Worm (Caenorhabditis elegans) whole organism, L2 larva: ENCODE data around the gene R10D12.1.
A peak's percentile ranks its signal among the peaks of the same experiment; 100 is the strongest.

ENCODE experiments used
- C34F6.9 ChIP-seq: fragments of 150-350 bp; optimal IDR thresholded peaks from 2 replicates; lab custom pipeline; 2014; ENCODE audit warnings: missing biosample characterization, missing genetic modification characterization
- F13H6.1 ChIP-seq: sonication (generic microtip); optimal IDR thresholded peaks from 2 replicates; lab custom pipeline; 2016; ENCODE audit warnings: missing genetic modification characterization, missing compliant biosample characterization
- R02D3.7 ChIP-seq: fragments of 150-350 bp; optimal IDR thresholded peaks from 2 replicates; lab custom pipeline; 2014; ENCODE audit warnings: missing biosample characterization, missing genetic modification characterization
- Y55F3AM.14 ChIP-seq: fragments of 200-800 bp; sonication (Bioruptor generic); optimal IDR thresholded peaks from 2 replicates; lab custom pipeline; 2018; ENCODE audit warnings: mild to moderate bottlenecking, missing genetic modification characterization, missing compliant biosample characterization
- alr-1 ChIP-seq: fragments of 150-350 bp; optimal IDR thresholded peaks from 2 replicates; lab custom pipeline; 2014; ENCODE audit warnings: missing biosample characterization, missing genetic modification characterization
- aly-2 ChIP-seq: fragments of 150-350 bp; optimal IDR thresholded peaks from 2 replicates; lab custom pipeline; 2014; ENCODE audit warnings: missing biosample characterization, missing genetic modification characterization
- ama-1 ChIP-seq: fragments of 150-350 bp; optimal IDR thresholded peaks from 2 replicates; lab custom pipeline; 2018; ENCODE audit warnings: inconsistent platforms
- blmp-1 ChIP-seq: sonication (generic microtip); optimal IDR thresholded peaks from 2 replicates; lab custom pipeline; 2017; ENCODE audit warnings: missing genetic modification characterization, mild to moderate bottlenecking, missing compliant biosample characterization, antibody characterized with exemption, moderate library complexity; ENCODE audit not compliant: insufficient read depth
- crh-2 ChIP-seq: sonication (generic microtip); optimal IDR thresholded peaks from 2 replicates; lab custom pipeline; 2017; ENCODE audit warnings: missing biosample characterization, missing genetic modification characterization
- dmd-4 ChIP-seq: sonication (generic microtip); optimal IDR thresholded peaks from 2 replicates; lab custom pipeline; 2017; ENCODE audit warnings: missing biosample characterization, missing genetic modification characterization
- egl-27 ChIP-seq: sonication (generic microtip); optimal IDR thresholded peaks from 3 replicates; lab custom pipeline; 2017; ENCODE audit warnings: missing biosample characterization, missing genetic modification reagents, missing genetic modification characterization
- elt-1 ChIP-seq: fragments of 150-350 bp; optimal IDR thresholded peaks from 2 replicates; lab custom pipeline; 2014; ENCODE audit warnings: missing biosample characterization, missing genetic modification characterization
- fos-1 ChIP-seq: fragments of 150-350 bp; optimal IDR thresholded peaks from 2 replicates; lab custom pipeline; 2014; ENCODE audit warnings: missing biosample characterization, missing genetic modification characterization
- gmeb-1 ChIP-seq: fragments of 150-350 bp; optimal IDR thresholded peaks from 2 replicates; lab custom pipeline; 2014; ENCODE audit warnings: missing biosample characterization, missing genetic modification characterization
- lin-11 ChIP-seq: fragments of 150-350 bp; sonication (generic microtip); optimal IDR thresholded peaks from 2 replicates; lab custom pipeline; 2014; ENCODE audit warnings: missing biosample characterization, missing genetic modification characterization, inconsistent platforms, mixed read lengths
- lin-13 ChIP-seq: fragments of 150-350 bp; optimal IDR thresholded peaks from 2 replicates; lab custom pipeline; 2014; ENCODE audit warnings: missing biosample characterization, missing genetic modification reagents, missing genetic modification characterization
- lin-39 ChIP-seq: fragments of 150-350 bp; optimal IDR thresholded peaks from 2 replicates; lab custom pipeline; 2014; ENCODE audit warnings: missing biosample characterization, missing genetic modification reagents, missing genetic modification characterization
- lsy-2 ChIP-seq, 2 experiments: fragments of 150-350 bp in 1 of 2; sonication (generic microtip) in 1 of 2; optimal IDR thresholded peaks; 2 replicates each; lab custom pipeline; 2014 to 2017; ENCODE audit warnings: missing biosample characterization in 2 of 2, missing genetic modification characterization in 2 of 2
- mab-5 ChIP-seq: fragments of 150-350 bp; optimal IDR thresholded peaks from 2 replicates; lab custom pipeline; 2014; ENCODE audit warnings: missing biosample characterization, missing genetic modification characterization
- mbf-1 ChIP-seq: sonication (generic microtip); optimal IDR thresholded peaks from 2 replicates; lab custom pipeline; 2017; ENCODE audit warnings: missing biosample characterization, missing genetic modification characterization
- mdl-1 ChIP-seq, 2 experiments: fragments of 150-350 bp in 1 of 2; sonication (generic microtip) in 1 of 2; optimal IDR thresholded peaks; 2 replicates each; lab custom pipeline; 2017; ENCODE audit warnings: missing biosample characterization in 2 of 2, missing genetic modification characterization in 2 of 2
- nhr-10 ChIP-seq: sonication (generic microtip); optimal IDR thresholded peaks from 2 replicates; lab custom pipeline; 2017; ENCODE audit warnings: missing biosample characterization, missing genetic modification characterization
- nhr-12 ChIP-seq: fragments of 150-350 bp; optimal IDR thresholded peaks from 2 replicates; lab custom pipeline; 2014; ENCODE audit warnings: missing biosample characterization, missing genetic modification characterization
- nhr-129 ChIP-seq: fragments of 150-350 bp; optimal IDR thresholded peaks from 2 replicates; lab custom pipeline; 2014; ENCODE audit warnings: missing biosample characterization, missing genetic modification characterization
- nhr-21 ChIP-seq: fragments of 150-350 bp; optimal IDR thresholded peaks from 2 replicates; lab custom pipeline; 2014; ENCODE audit warnings: missing biosample characterization, missing genetic modification characterization
- nhr-23 ChIP-seq: fragments of 150-350 bp; optimal IDR thresholded peaks from 2 replicates; lab custom pipeline; 2014; ENCODE audit warnings: missing biosample characterization, missing genetic modification reagents, missing genetic modification characterization
- nhr-237 ChIP-seq: fragments of 150-350 bp; optimal IDR thresholded peaks from 2 replicates; lab custom pipeline; 2014; ENCODE audit warnings: missing biosample characterization, missing genetic modification characterization
- nhr-25 ChIP-seq: fragments of 150-350 bp; sonication (generic microtip); optimal IDR thresholded peaks from 3 replicates; lab custom pipeline; 2014; ENCODE audit warnings: missing biosample characterization, missing genetic modification characterization
- sem-4 ChIP-seq: fragments of 150-350 bp; optimal IDR thresholded peaks from 2 replicates; lab custom pipeline; 2014; ENCODE audit warnings: missing biosample characterization, missing genetic modification reagents, missing genetic modification characterization
- skn-1 ChIP-seq: sonication (generic microtip); optimal IDR thresholded peaks from 2 replicates; lab custom pipeline; 2017; ENCODE audit warnings: missing biosample characterization, missing genetic modification characterization
- sma-3 ChIP-seq: sonication (generic microtip); optimal IDR thresholded peaks from 2 replicates; lab custom pipeline; 2016; ENCODE audit warnings: missing genetic modification reagents, missing genetic modification characterization, missing compliant biosample characterization
- sma-9 ChIP-seq, 2 experiments: fragments of 150-350 bp in 1 of 2; sonication (generic microtip) in 1 of 2; optimal IDR thresholded peaks; 2 replicates each; lab custom pipeline; 2014 to 2016; ENCODE audit warnings: missing genetic modification characterization in 2 of 2, mild to moderate bottlenecking in 1 of 2, missing biosample characterization in 1 of 2, missing compliant biosample characterization in 1 of 2, missing genetic modification reagents in 1 of 2, moderate library complexity in 1 of 2
- snpc-4 ChIP-seq: fragments of 150-350 bp; optimal IDR thresholded peaks from 2 replicates; lab custom pipeline; 2014; ENCODE audit warnings: missing biosample characterization, missing genetic modification characterization
- unc-55 ChIP-seq: fragments of 150-350 bp; sonication (generic microtip); optimal IDR thresholded peaks from 3 replicates; lab custom pipeline; 2014; ENCODE audit warnings: missing biosample characterization, missing genetic modification reagents, missing genetic modification characterization
- unc-62 ChIP-seq: fragments of 150-350 bp; optimal IDR thresholded peaks from 2 replicates; lab custom pipeline; 2014; ENCODE audit warnings: missing biosample characterization, missing genetic modification reagents, missing genetic modification characterization
- ztf-1 ChIP-seq: fragments of 200-800 bp; sonication (Bioruptor generic); conservative IDR thresholded peaks from 2 replicates; pipeline ENCODE4 v1.3.6; 2022; ENCODE audit warnings: missing genetic modification characterization, missing compliant biosample characterization
- ztf-4 ChIP-seq: fragments of 150-350 bp; optimal IDR thresholded peaks from 2 replicates; lab custom pipeline; 2014; ENCODE audit warnings: missing biosample characterization, missing genetic modification characterization

R10D12.1 gene

DNA sequence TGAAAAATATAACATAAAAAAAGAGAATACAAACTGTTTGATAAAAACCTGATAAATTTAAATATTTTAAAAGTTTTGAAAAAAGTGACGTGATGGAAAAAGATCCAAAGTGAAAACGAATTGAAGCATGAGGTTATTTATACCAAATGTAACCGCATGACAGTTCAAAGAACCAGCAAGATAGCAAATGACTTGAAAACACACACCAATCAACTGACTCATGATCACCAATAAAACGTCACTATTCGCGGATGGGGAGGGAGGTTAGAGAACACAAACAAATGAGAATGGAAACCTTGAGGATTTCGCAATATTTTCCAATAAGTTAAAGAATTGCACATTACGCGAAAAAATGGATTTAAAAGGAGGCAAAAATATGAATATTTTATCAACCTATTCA lies 25.0 kb downstream of the R10D12.1 start, which contains the start of gene C06B3.7:
TSS of gene C06B3.7 (plus strand) at position 287 of the 400 bp plus-strand sequence.
- TF ChIP-seq blmp-1 (tag; lab: Kevin White, UChicago) (peak; percentile 55), egl-27 (tag; lab: Kevin White, UChicago) (peak; percentile 45), nhr-25 (tag; lab: Kevin White, UChicago) (peak; percentile 93), F13H6.1 (tag; lab: Kevin White, UChicago) (peak; percentile 65), gmeb-1 (tag; lab: Kevin White, UChicago) (peak; percentile 61), R02D3.7 (no peak), alr-1 (no peak), lin-39 (tag; lab: Kevin White, UChicago) (no peak), nhr-21 (tag; lab: Kevin White, UChicago) (peak; percentile 93), crh-2 (tag; lab: Kevin White, UChicago) (peak; percentile 95), unc-55 (GFP tag; lab: Kevin White, UChicago) (peak; percentile 73), lsy-2 (tag; optimal IDR thresholded peaks at IDR 0.05; lab: Kevin White, UChicago) (peak; percentile 15 to 89), sem-4 (tag; lab: Kevin White, UChicago) (peak; percentile 85), sma-3 (GFP tag; lab: Kevin White, UChicago) (peak; percentile 88), C34F6.9 (tag; lab: Kevin White, UChicago) (peak; percentile 91), ztf-4 (peak; percentile 75), nhr-23 (tag; lab: Kevin White, UChicago) (no peak), fos-1 (tag; lab: Kevin White, UChicago) (peak; percentile 77), mbf-1 (tag; lab: Kevin White, UChicago) (no peak), lin-13 (peak; percentile 47), mdl-1 (tag; optimal IDR thresholded peaks at IDR 0.05; lab: Kevin White, UChicago) (peak in 1 of 2 experiments; percentile 74), skn-1 (tag; lab: Kevin White, UChicago) (peak; percentile 21), ama-1 (peak; percentile 75), snpc-4 (tag; lab: Kevin White, UChicago) (peak; percentile 46), lin-11 (tag; lab: Kevin White, UChicago) (no peak), unc-62 (GFP tag; lab: Kevin White, UChicago) (no peak), sma-9 (GFP tag; optimal IDR thresholded peaks at IDR 0.05; lab: Kevin White, UChicago) (peak; percentile 96), sma-9 (tag; optimal IDR thresholded peaks at IDR 0.05; lab: Kevin White, UChicago) (no peak), dmd-4 (tag; lab: Kevin White, UChicago) (no peak), nhr-129 (tag; lab: Kevin White, UChicago) (peak; percentile 99), mab-5 (tag; lab: Kevin White, UChicago) (peak; percentile 24)

DNA sequence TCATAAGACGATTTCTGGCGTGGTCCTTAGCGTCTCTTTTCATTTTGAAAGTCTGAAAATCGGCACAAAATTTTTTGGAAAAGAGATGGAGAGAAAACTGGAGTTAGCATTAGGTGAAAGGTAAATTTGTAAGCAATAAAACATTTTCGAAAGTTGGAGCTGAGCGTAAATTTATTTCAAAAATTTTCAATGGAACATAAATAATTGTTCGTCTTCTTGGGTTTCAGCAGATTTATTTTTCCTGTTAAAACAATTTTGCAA lies 25.6 kb downstream of the R10D12.1 start, which contains the start of gene C06B3.6:
TSS of gene C06B3.6 (minus strand) at position 52 of the 261 bp plus-strand sequence.
- TF ChIP-seq fos-1 (tag; lab: Kevin White, UChicago), result no peak

DNA sequence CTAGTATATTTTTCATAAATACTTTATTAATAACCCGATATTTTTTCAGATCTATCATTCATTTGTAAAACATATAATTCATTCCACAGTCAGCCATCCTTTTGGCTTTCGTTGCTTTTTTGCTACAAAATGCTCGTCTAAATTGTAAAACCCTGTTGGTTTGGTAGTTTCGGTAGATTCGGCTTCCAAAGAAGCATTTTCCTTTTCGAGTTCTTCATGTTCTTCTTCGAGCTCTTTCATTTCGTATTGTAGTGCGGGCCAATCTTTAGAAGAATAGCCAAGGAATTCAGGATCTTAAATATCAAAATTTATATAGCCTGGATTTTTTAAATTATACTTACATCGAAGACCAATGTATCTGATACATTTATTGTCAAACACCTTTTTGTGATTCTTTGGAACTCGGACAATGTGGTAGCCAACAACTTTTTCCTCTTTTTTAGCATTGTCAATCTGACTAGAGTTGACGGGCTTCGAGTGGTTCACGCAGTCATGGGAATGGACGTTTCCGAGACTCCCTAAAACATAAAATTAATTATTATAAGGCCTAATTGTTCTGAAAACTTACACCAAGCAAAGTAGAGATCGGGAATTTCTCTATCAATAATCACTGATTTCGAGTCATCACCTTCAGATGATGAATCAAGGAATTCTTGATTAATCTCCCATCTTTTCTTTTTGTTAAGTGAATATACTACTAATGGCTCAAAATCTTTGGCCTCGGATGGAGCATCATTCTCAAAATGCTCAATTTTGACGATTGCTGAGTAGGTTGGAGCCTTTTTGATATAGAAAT lies 26.1 kb downstream of the R10D12.1 start:
- TF ChIP-seq Y55F3AM.14 (GFP tag; lab: Kevin White, UChicago) (peak; percentile 29), lsy-2 (tag; optimal IDR thresholded peaks at IDR 0.05; lab: Kevin White, UChicago) (peak in 1 of 2 experiments; percentile 38), blmp-1 (tag; lab: Kevin White, UChicago) (no peak), ztf-4 (peak; percentile 66), nhr-10 (no peak), sma-9 (GFP tag; optimal IDR thresholded peaks at IDR 0.05; lab: Kevin White, UChicago) (peak; percentile 8), sma-9 (tag; optimal IDR thresholded peaks at IDR 0.05; lab: Kevin White, UChicago) (no peak), dmd-4 (tag; lab: Kevin White, UChicago) (no peak), crh-2 (tag; lab: Kevin White, UChicago) (no peak), ama-1 (peak; percentile 92), elt-1 (tag; lab: Kevin White, UChicago) (no peak), nhr-23 (tag; lab: Kevin White, UChicago) (no peak), mbf-1 (tag; lab: Kevin White, UChicago) (no peak)

DNA sequence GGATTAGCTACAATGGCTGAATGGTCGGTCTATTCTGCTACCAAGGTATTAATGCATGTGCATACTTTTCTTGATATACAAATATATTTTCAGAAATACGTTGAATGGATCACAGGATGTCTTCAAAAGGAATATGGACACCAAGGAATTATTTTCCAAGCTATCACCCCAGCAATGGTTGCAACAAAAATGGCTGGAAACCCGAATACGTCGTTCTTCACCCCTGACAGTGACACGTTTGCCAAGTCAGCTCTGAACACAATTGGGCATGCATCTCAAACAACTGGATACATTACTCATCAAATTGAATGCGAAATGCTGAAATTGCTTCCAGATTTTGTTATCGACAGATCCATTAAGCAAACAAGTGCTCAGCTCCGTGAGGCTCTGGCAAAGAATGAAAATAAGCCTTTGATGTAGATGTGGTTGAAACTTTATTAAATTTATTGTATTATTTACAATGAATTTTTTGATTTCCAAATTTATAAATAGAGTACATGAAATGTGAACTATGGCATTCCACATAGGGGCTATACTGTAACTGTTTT lies 26.8 kb downstream of the R10D12.1 start:
- TF ChIP-seq crh-2 (tag; lab: Kevin White, UChicago) (peak; percentile 62), sma-9 (GFP tag; optimal IDR thresholded peaks at IDR 0.05; lab: Kevin White, UChicago) (peak; percentile 42), sma-9 (tag; optimal IDR thresholded peaks at IDR 0.05; lab: Kevin White, UChicago) (no peak), ama-1 (peak; percentile 96), lsy-2 (tag; optimal IDR thresholded peaks at IDR 0.05; lab: Kevin White, UChicago) (peak in 1 of 2 experiments; percentile 60), lin-13 (peak; percentile 49), sem-4 (tag; lab: Kevin White, UChicago) (peak; percentile 17), gmeb-1 (tag; lab: Kevin White, UChicago) (peak; percentile 64), nhr-237 (tag; lab: Kevin White, UChicago) (no peak), ztf-4 (peak; percentile 53), elt-1 (tag; lab: Kevin White, UChicago) (no peak), skn-1 (tag; lab: Kevin White, UChicago) (no peak), aly-2 (tag; lab: Kevin White, UChicago) (no peak), nhr-25 (tag; lab: Kevin White, UChicago) (peak; percentile 22), F13H6.1 (tag; lab: Kevin White, UChicago) (peak; percentile 11), nhr-129 (tag; lab: Kevin White, UChicago) (peak; percentile 58), ztf-1 (GFP tag; lab: Robert Waterston, UW) (no peak), sma-3 (GFP tag; lab: Kevin White, UChicago) (peak; percentile 62), C34F6.9 (tag; lab: Kevin White, UChicago) (peak; percentile 21), unc-62 (GFP tag; lab: Kevin White, UChicago) (no peak), nhr-21 (tag; lab: Kevin White, UChicago) (peak; percentile 46), Y55F3AM.14 (GFP tag; lab: Kevin White, UChicago) (peak; percentile 47), nhr-12 (tag; lab: Kevin White, UChicago) (peak; percentile 35)
